Worm (Caenorhabditis elegans) whole organism, young adult: Measurements from ENCODE around the gene C05A9.2.

Experiments used
- B0261.1 ChIP-seq: sonication (generic microtip); optimal IDR thresholded peaks from 2 replicates; lab custom pipeline; 2016; ENCODE audit warnings: mild to moderate bottlenecking, missing genetic modification characterization, moderate library complexity, missing compliant biosample characterization
- F57A8.1 ChIP-seq: fragments of 200-800 bp; sonication (Bioruptor generic); optimal IDR thresholded peaks from 2 replicates; lab custom pipeline; 2018; ENCODE audit warnings: mild to moderate bottlenecking, missing genetic modification characterization, moderate library complexity, missing compliant biosample characterization
- F57C9.4 ChIP-seq: sonication (generic microtip); optimal IDR thresholded peaks from 2 replicates; lab custom pipeline; 2017; ENCODE audit warnings: mild to moderate bottlenecking, missing genetic modification characterization, missing compliant biosample characterization
- K11D2.4 ChIP-seq: fragments of 200-800 bp; sonication (Bioruptor generic); IDR thresholded peaks from 2 replicates; pipeline ENCODE4 v1.3.6; 2022; ENCODE audit warnings: missing genetic modification reagents, missing genetic modification characterization, missing compliant biosample characterization
- T07F8.4 ChIP-seq: sonication (generic microtip); optimal IDR thresholded peaks from 2 replicates; lab custom pipeline; 2016; ENCODE audit warnings: mild to moderate bottlenecking, missing genetic modification characterization, moderate library complexity, missing compliant biosample characterization
- Y53F4B.3 ChIP-seq: fragments of 200-800 bp; sonication (Bioruptor generic); IDR thresholded peaks from 2 replicates; pipeline ENCODE4 v1.3.6; 2022; ENCODE audit warnings: missing genetic modification reagents, missing genetic modification characterization, missing compliant biosample characterization
- Y67H2A.10 ChIP-seq: fragments of 200-800 bp; sonication (Bioruptor generic); conservative IDR thresholded peaks from 2 replicates; pipeline ENCODE4 v1.3.6; 2022; ENCODE audit warnings: missing genetic modification reagents, missing genetic modification characterization, missing compliant biosample characterization
- Y79H2A.3 ChIP-seq: fragments of 200-800 bp; sonication (Bioruptor generic); conservative IDR thresholded peaks from 2 replicates; pipeline ENCODE4 v1.3.6; 2022; ENCODE audit warnings: missing genetic modification reagents, missing genetic modification characterization, missing compliant biosample characterization
- ama-1 ChIP-seq, 3 experiments: fragments of 150-350 bp in 1 of 3; sonication (generic microtip) in 2 of 3; optimal IDR thresholded peaks; 2 replicates each; lab custom pipeline; 2014 to 2018; ENCODE audit warnings: missing biosample characterization in 2 of 3, missing genetic modification characterization in 2 of 3, missing genetic modification reagents in 2 of 3
- attf-6 ChIP-seq: fragments of 200-800 bp; sonication (Bioruptor generic); IDR thresholded peaks from 2 replicates; pipeline ENCODE4 v1.3.6; 2022; ENCODE audit warnings: missing genetic modification reagents, missing genetic modification characterization, missing compliant biosample characterization
- bed-1 ChIP-seq: fragments of 200-800 bp; sonication (Bioruptor generic); IDR thresholded peaks from 2 replicates; pipeline ENCODE4 v1.3.6; 2022; ENCODE audit warnings: missing genetic modification reagents, missing genetic modification characterization, missing compliant biosample characterization
- ccch-3 ChIP-seq: fragments of 200-800 bp; sonication (Bioruptor generic); optimal IDR thresholded peaks from 2 replicates; lab custom pipeline; 2018; ENCODE audit warnings: mild to moderate bottlenecking, missing genetic modification characterization, missing compliant biosample characterization
- cebp-1 ChIP-seq, 2 experiments: fragments of 200-800 bp in 1 of 2; sonication (Bioruptor generic) in 1 of 2; sonication (generic microtip) in 1 of 2; IDR thresholded peaks in 1 of 2; optimal IDR thresholded peaks in 1 of 2; 2 replicates each; pipeline versions ENCODE4 v1.3.6 to Lab custom; 2017 to 2022; ENCODE audit warnings: missing compliant biosample characterization in 2 of 2, missing genetic modification characterization in 2 of 2, mild to moderate bottlenecking in 1 of 2, missing genetic modification reagents in 1 of 2, moderate library complexity in 1 of 2
- ceh-27 ChIP-seq: fragments of 200-800 bp; sonication (Bioruptor generic); optimal IDR thresholded peaks from 2 replicates; lab custom pipeline; 2018; ENCODE audit warnings: mild to moderate bottlenecking, missing genetic modification characterization, moderate library complexity, missing compliant biosample characterization
- ceh-40 ChIP-seq: fragments of 200-800 bp; sonication (Bioruptor generic); IDR thresholded peaks from 2 replicates; pipeline ENCODE4 v1.3.6; 2022; ENCODE audit warnings: missing genetic modification characterization, missing compliant biosample characterization
- ceh-58 ChIP-seq: fragments of 200-800 bp; sonication (Bioruptor generic); IDR thresholded peaks from 2 replicates; pipeline ENCODE4 v1.3.6; 2022; ENCODE audit warnings: missing genetic modification characterization, missing compliant biosample characterization
- die-1 ChIP-seq: sonication (generic microtip); optimal IDR thresholded peaks from 2 replicates; lab custom pipeline; 2016; ENCODE audit warnings: missing genotype, mild to moderate bottlenecking, missing genetic modification characterization, missing compliant biosample characterization
- dpff-1 ChIP-seq: sonication (generic microtip); optimal IDR thresholded peaks from 2 replicates; lab custom pipeline; 2017; ENCODE audit warnings: mild to moderate bottlenecking, missing genetic modification characterization, missing compliant biosample characterization
- efl-1 ChIP-seq: fragments of 150-350 bp; optimal IDR thresholded peaks from 2 replicates; lab custom pipeline; 2014; ENCODE audit warnings: missing biosample characterization, missing genetic modification reagents, missing genetic modification characterization
- egrh-3 ChIP-seq: fragments of 200-800 bp; sonication (Bioruptor generic); IDR thresholded peaks from 2 replicates; pipeline ENCODE4 v1.3.6; 2022; ENCODE audit warnings: missing genetic modification reagents, missing genetic modification characterization, missing compliant biosample characterization
- ets-4 ChIP-seq: fragments of 200-800 bp; sonication (Bioruptor generic); optimal IDR thresholded peaks from 2 replicates; lab custom pipeline; 2018; ENCODE audit warnings: mild to moderate bottlenecking, missing genetic modification characterization, missing compliant biosample characterization
- lin-26 ChIP-seq: fragments of 200-800 bp; sonication (Bioruptor generic); IDR thresholded peaks from 2 replicates; pipeline ENCODE4 v1.3.6; 2022; ENCODE audit warnings: missing genetic modification reagents, missing genetic modification characterization, missing compliant biosample characterization
- lir-1 ChIP-seq: fragments of 200-800 bp; sonication (Bioruptor generic); conservative IDR thresholded peaks from 2 replicates; pipeline ENCODE4 v1.3.6; 2022; ENCODE audit warnings: missing genetic modification reagents, missing genetic modification characterization, missing compliant biosample characterization
- madf-3 ChIP-seq: fragments of 200-800 bp; sonication (Bioruptor generic); IDR thresholded peaks from 2 replicates; pipeline ENCODE4 v1.3.6; 2022; ENCODE audit warnings: missing genetic modification reagents, missing genetic modification characterization, missing compliant biosample characterization
- madf-6 ChIP-seq: fragments of 200-800 bp; sonication (Bioruptor generic); IDR thresholded peaks from 2 replicates; pipeline ENCODE4 v1.3.6; 2022; ENCODE audit warnings: missing genetic modification reagents, missing genetic modification characterization, missing compliant biosample characterization
- nfya-2 ChIP-seq: fragments of 200-800 bp; sonication (Bioruptor generic); IDR thresholded peaks from 2 replicates; pipeline ENCODE4 v1.3.6; 2022; ENCODE audit warnings: missing genetic modification reagents, missing genetic modification characterization, missing compliant biosample characterization
- nfyb-1 ChIP-seq: fragments of 200-800 bp; sonication (Bioruptor generic); IDR thresholded peaks from 2 replicates; pipeline ENCODE4 v1.3.6; 2022; ENCODE audit warnings: missing genetic modification reagents, missing genetic modification characterization, missing compliant biosample characterization
- nhr-179 ChIP-seq: sonication (generic microtip); optimal IDR thresholded peaks from 2 replicates; lab custom pipeline; 2016; ENCODE audit warnings: mild to moderate bottlenecking, missing genetic modification characterization, missing compliant biosample characterization
- pha-4 ChIP-seq: fragments of 150-350 bp; sonication (generic microtip); optimal IDR thresholded peaks from 2 replicates; lab custom pipeline; 2014; ENCODE audit warnings: missing biosample characterization, missing genetic modification reagents, missing genetic modification characterization
- rpc-1 ChIP-seq, 2 experiments: fragments of 150-350 bp in 1 of 2; sonication (generic microtip) in 1 of 2; optimal IDR thresholded peaks; 2 replicates each; lab custom pipeline; 2014 to 2018; ENCODE audit warnings: missing biosample characterization in 1 of 2, missing genetic modification characterization in 1 of 2, missing genetic modification reagents in 1 of 2, missing genotype in 1 of 2
- somi-1 ChIP-seq: fragments of 200-800 bp; sonication (Bioruptor generic); optimal IDR thresholded peaks from 2 replicates; lab custom pipeline; 2018; ENCODE audit warnings: mild to moderate bottlenecking, missing genetic modification characterization, missing compliant biosample characterization
- tbp1 ChIP-seq: fragments of 200-800 bp; sonication (Bioruptor generic); optimal IDR thresholded peaks from 2 replicates; lab custom pipeline; 2018; ENCODE audit warnings: mild to moderate bottlenecking, missing genetic modification characterization, missing compliant biosample characterization
- tbx-9 ChIP-seq: sonication (generic microtip); optimal IDR thresholded peaks from 2 replicates; lab custom pipeline; 2016; ENCODE audit warnings: borderline replicate concordance, missing genetic modification characterization, inconsistent platforms, missing compliant biosample characterization
- unc-62 ChIP-seq: fragments of 150-350 bp; optimal IDR thresholded peaks from 2 replicates; lab custom pipeline; 2014; ENCODE audit warnings: missing biosample characterization, missing genetic modification reagents, missing genetic modification characterization
- ztf-22 ChIP-seq: fragments of 200-800 bp; sonication (Bioruptor generic); optimal IDR thresholded peaks from 2 replicates; lab custom pipeline; 2018; ENCODE audit warnings: mild to moderate bottlenecking, missing genetic modification characterization, moderate library complexity, missing compliant biosample characterization
- ztf-3 ChIP-seq: fragments of 200-800 bp; sonication (Bioruptor generic); optimal IDR thresholded peaks from 2 replicates; lab custom pipeline; 2018; ENCODE audit warnings: mild to moderate bottlenecking, missing genetic modification characterization, missing compliant biosample characterization

C05A9.2 gene

ce11 chrX:10846898-10847297, 2.4 kb upstream of the C05A9.2 start:
- TF ChIP-seq somi-1 (GFP tag; lab: Kevin White, UChicago) (no peak), dpff-1 (tag; lab: Kevin White, UChicago) (no peak)

- TF ChIP-seq bed-1 (GFP tag; lab: Robert Waterston, UW) = no peak
- no peak for TF ChIP-seq die-1 (tag; lab: Kevin White, UChicago)
- no peak for TF ChIP-seq ccch-3 (GFP tag; lab: Kevin White, UChicago)
- no peak for TF ChIP-seq madf-3 (GFP tag; lab: Robert Waterston, UW)
- no peak for TF ChIP-seq ceh-40
- no peak for TF ChIP-seq ets-4 (GFP tag; lab: Kevin White, UChicago)
- TF ChIP-seq nhr-179 = no peak
- no peak for TF ChIP-seq ztf-3 (GFP tag; lab: Kevin White, UChicago)
- no peak for TF ChIP-seq attf-6
- TF ChIP-seq nfyb-1 (GFP tag; lab: Robert Waterston, UW) = no peak
- TF ChIP-seq Y67H2A.10 = no peak
- TF ChIP-seq unc-62 = no peak
- no peak for TF ChIP-seq K11D2.4 (GFP tag; lab: Robert Waterston, UW)
- TF ChIP-seq ztf-22 (GFP tag; lab: Kevin White, UChicago) = no peak
These were observed 337 bp downstream of the C05A9.2 start for ce11 chrX:10844137-10844536.

- TF ChIP-seq ama-1 (optimal IDR thresholded peaks at IDR 0.05; lab: Kevin White, UChicago) = no peak
- no peak for TF ChIP-seq ama-1 (GFP tag; optimal IDR thresholded peaks at IDR 0.05; lab: Kevin White, UChicago)
- no peak for TF ChIP-seq F57C9.4
- no peak for TF ChIP-seq nfya-2 (GFP tag; lab: Robert Waterston, UW)
- no peak for TF ChIP-seq lir-1 (GFP tag; lab: Robert Waterston, UW)
These were observed 5.9 kb downstream of the C05A9.2 start, which contains the start of gene plc-1 for ce11 chrX:10838550-10838949. Gene plc-1 (minus strand): TSS chrX:10838650.

ce11 chrX:10837609-10838008, 6.9 kb downstream of the C05A9.2 start:
- no peak for TF ChIP-seq pha-4 (tag; lab: Kevin White, UChicago)
- TF ChIP-seq tbx-9 (tag; lab: Kevin White, UChicago) = no peak
- no peak for TF ChIP-seq Y53F4B.3 (GFP tag; lab: Robert Waterston, UW)
- TF ChIP-seq F57A8.1 (GFP tag; lab: Kevin White, UChicago) = no peak
- TF ChIP-seq cebp-1 (GFP tag; IDR thresholded peaks at IDR 0.05; lab: Robert Waterston, UW) = no peak
- no peak for TF ChIP-seq cebp-1 (tag; optimal IDR thresholded peaks at IDR 0.05; lab: Kevin White, UChicago)
- no peak for TF ChIP-seq ceh-58 (GFP tag; lab: Robert Waterston, UW)

ce11 chrX:10834568-10834967, 9.9 kb downstream of the C05A9.2 start:
- no peak for TF ChIP-seq T07F8.4 (tag; lab: Kevin White, UChicago)
- TF ChIP-seq ceh-27 (GFP tag; lab: Kevin White, UChicago) = no peak
- TF ChIP-seq B0261.1 (tag; lab: Kevin White, UChicago) = no peak
- TF ChIP-seq tbp1 (GFP tag; lab: Kevin White, UChicago) = no peak
- TF ChIP-seq pha-4 (tag; lab: Kevin White, UChicago) = no peak
- no peak for TF ChIP-seq efl-1 (GFP tag; lab: Kevin White, UChicago)
- TF ChIP-seq F57A8.1 (GFP tag; lab: Kevin White, UChicago) = no peak
- TF ChIP-seq lin-26 (GFP tag; lab: Robert Waterston, UW) = no peak
- no peak for TF ChIP-seq Y79H2A.3 (GFP tag; lab: Robert Waterston, UW)
- no peak for TF ChIP-seq somi-1 (GFP tag; lab: Kevin White, UChicago)
- no peak for TF ChIP-seq rpc-1 (optimal IDR thresholded peaks at IDR 0.05; lab: Kevin White, UChicago)
- no peak for TF ChIP-seq rpc-1 (tag; optimal IDR thresholded peaks at IDR 0.05; lab: Kevin White, UChicago)
- no peak for TF ChIP-seq egrh-3 (GFP tag; lab: Robert Waterston, UW)
- no peak for TF ChIP-seq unc-62
- TF ChIP-seq madf-6 (GFP tag; lab: Robert Waterston, UW) = no peak
- TF ChIP-seq, all 124 proteins: peak for 0
